Fruit fly (Drosophila melanogaster) whole organism, prepupa: ENCODE data around the gene Lamtor5.

Experiments used
- CG10669 ChIP-seq: fragments of 200-800 bp; sonication (Bioruptor generic); optimal IDR thresholded peaks from 3 replicates; lab custom pipeline; 2018; ENCODE audit warnings: missing biosample characterization, mild to moderate bottlenecking, missing genetic modification characterization, moderate library complexity
- CG11294 ChIP-seq: fragments of 200-800 bp; sonication (Bioruptor generic); IDR thresholded peaks from 2 replicates; pipeline ENCODE4 v1.3.6; 2022; ENCODE audit warnings: missing biosample characterization, missing genetic modification characterization
- CG11762 ChIP-seq: fragments of 200-800 bp; sonication (Bioruptor generic); optimal IDR thresholded peaks from 3 replicates; lab custom pipeline; 2016; ENCODE audit warnings: missing biosample characterization, missing genetic modification characterization; ENCODE audit not compliant: insufficient read depth
- CG11902 ChIP-seq: fragments of 200-800 bp; sonication (Bioruptor generic); optimal IDR thresholded peaks from 3 replicates; lab custom pipeline; 2016; ENCODE audit warnings: missing biosample characterization, missing genetic modification characterization
- CG15336 ChIP-seq: fragments of 200-800 bp; sonication (Bioruptor generic); IDR thresholded peaks from 2 replicates; pipeline ENCODE4 v1.3.6; 2022; ENCODE audit warnings: missing biosample characterization, missing genetic modification characterization
- CG1621 ChIP-seq: fragments of 200-800 bp; sonication (Bioruptor generic); optimal IDR thresholded peaks from 3 replicates; lab custom pipeline; 2018; ENCODE audit warnings: missing biosample characterization, mild to moderate bottlenecking, missing genetic modification characterization
- CG3032 ChIP-seq: fragments of 200-800 bp; optimal IDR thresholded peaks from 2 replicates; lab custom pipeline; 2019; ENCODE audit warnings: missing biosample characterization, mild to moderate bottlenecking, missing genetic modification characterization, moderate library complexity
- CG31627 ChIP-seq: fragments of 200-800 bp; sonication (Bioruptor generic); optimal IDR thresholded peaks from 3 replicates; lab custom pipeline; 2016; ENCODE audit warnings: missing biosample characterization, missing genetic modification characterization
- CG3919 ChIP-seq: fragments of 200-800 bp; sonication (Bioruptor generic); optimal IDR thresholded peaks from 3 replicates; lab custom pipeline; 2016; ENCODE audit warnings: missing biosample characterization, missing genetic modification characterization
- CG4318 ChIP-seq: fragments of 200-800 bp; sonication (Bioruptor generic); optimal IDR thresholded peaks from 3 replicates; lab custom pipeline; 2017; ENCODE audit warnings: missing biosample characterization, mild to moderate bottlenecking, missing genetic modification characterization
- CG6163 ChIP-seq: fragments of 200-800 bp; sonication (Bioruptor generic); IDR thresholded peaks from 3 replicates; pipeline ENCODE4 v1.3.6; 2022; ENCODE audit warnings: missing biosample characterization, missing genetic modification characterization
- CG6276 ChIP-seq: fragments of 200-800 bp; sonication (Bioruptor generic); optimal IDR thresholded peaks from 2 replicates; lab custom pipeline; 2017; ENCODE audit warnings: missing biosample characterization, mild to moderate bottlenecking, missing genetic modification characterization
- CG6854 ChIP-seq: fragments of 200-800 bp; sonication (Bioruptor generic); optimal IDR thresholded peaks from 2 replicates; lab custom pipeline; 2017; ENCODE audit warnings: missing biosample characterization, mild to moderate bottlenecking, missing genetic modification characterization
- CG7368 ChIP-seq: fragments of 200-800 bp; sonication (Bioruptor generic); optimal IDR thresholded peaks from 3 replicates; lab custom pipeline; 2016; ENCODE audit warnings: missing biosample characterization, missing genetic modification characterization
- CG8119 ChIP-seq: fragments of 200-800 bp; sonication (Bioruptor generic); IDR thresholded peaks from 3 replicates; pipeline ENCODE4 v1.3.6; 2022; ENCODE audit warnings: missing biosample characterization, missing genetic modification characterization
- Eip75B ChIP-seq: fragments of 200-800 bp; sonication (Bioruptor generic); optimal IDR thresholded peaks from 3 replicates; lab custom pipeline; 2016; ENCODE audit warnings: missing biosample characterization, missing genetic modification characterization
- Eip78C ChIP-seq: fragments of 200-800 bp; sonication (Bioruptor generic); peaks from one replicate; lab custom pipeline; 2016; ENCODE audit warnings: missing biosample characterization, missing genetic modification characterization
- Ets96B ChIP-seq: fragments of 200-800 bp; optimal IDR thresholded peaks from 2 replicates; lab custom pipeline; 2019; ENCODE audit warnings: missing biosample characterization, mild to moderate bottlenecking, missing genetic modification characterization, moderate library complexity
- Gug ChIP-seq: fragments of 200-800 bp; sonication (Bioruptor generic); IDR thresholded peaks from 2 replicates; pipeline ENCODE4 v1.3.6; 2022; ENCODE audit warnings: missing biosample characterization, missing genetic modification characterization
- Hr38 ChIP-seq: sonication (Bioruptor generic); optimal IDR thresholded peaks from 2 replicates; lab custom pipeline; 2016; ENCODE audit warnings: missing biosample characterization, missing genetic modification characterization
- Hr4 ChIP-seq: fragments of 200-800 bp; sonication (Bioruptor generic); optimal IDR thresholded peaks from 3 replicates; lab custom pipeline; 2016; ENCODE audit warnings: missing biosample characterization, missing genetic modification characterization
- Lpt ChIP-seq: fragments of 200-800 bp; sonication (Bioruptor generic); optimal IDR thresholded peaks from 3 replicates; lab custom pipeline; 2016; ENCODE audit warnings: missing biosample characterization, missing genetic modification characterization
- OdsH ChIP-seq: fragments of 200-800 bp; sonication (Bioruptor generic); optimal IDR thresholded peaks from 3 replicates; lab custom pipeline; 2016; ENCODE audit warnings: missing biosample characterization, missing genetic modification characterization
- Smox ChIP-seq: fragments of 200-800 bp; sonication (Bioruptor generic); optimal IDR thresholded peaks from 3 replicates; lab custom pipeline; 2016; ENCODE audit warnings: missing biosample characterization, missing genetic modification characterization
- Sox102F ChIP-seq: fragments of 200-800 bp; sonication (Bioruptor generic); optimal IDR thresholded peaks from 2 replicates; lab custom pipeline; 2016; ENCODE audit warnings: missing biosample characterization, mild to moderate bottlenecking, missing genetic modification characterization
- Sox14 ChIP-seq: fragments of 200-800 bp; sonication (Bioruptor generic); optimal IDR thresholded peaks from 3 replicates; lab custom pipeline; 2016; ENCODE audit warnings: missing biosample characterization, missing genetic modification characterization
- Sox15 ChIP-seq: fragments of 200-800 bp; sonication (Bioruptor generic); optimal IDR thresholded peaks from 3 replicates; lab custom pipeline; 2016; ENCODE audit warnings: missing biosample characterization, missing genetic modification characterization
- acj6 ChIP-seq: fragments of 200-800 bp; sonication (Bioruptor generic); optimal IDR thresholded peaks from 3 replicates; lab custom pipeline; 2016; ENCODE audit warnings: missing biosample characterization, missing genetic modification characterization
- cyc ChIP-seq: fragments of 200-800 bp; sonication (Bioruptor generic); optimal IDR thresholded peaks from 3 replicates; lab custom pipeline; 2016; ENCODE audit warnings: missing biosample characterization, missing genetic modification characterization
- dsx ChIP-seq: fragments of 200-800 bp; optimal IDR thresholded peaks from 3 replicates; lab custom pipeline; 2019; ENCODE audit warnings: missing biosample characterization, mild to moderate bottlenecking, missing genetic modification characterization, moderate library complexity; ENCODE audit not compliant: poor library complexity, severe bottlenecking
- eg ChIP-seq: fragments of 200-800 bp; sonication (Bioruptor generic); IDR thresholded peaks from 3 replicates; pipeline ENCODE4 v1.3.6; 2022; ENCODE audit warnings: missing biosample characterization, missing genetic modification characterization
- fkh ChIP-seq: fragments of 200-800 bp; sonication (Bioruptor generic); optimal IDR thresholded peaks from 3 replicates; lab custom pipeline; 2017; ENCODE audit warnings: missing biosample characterization, mild to moderate bottlenecking, missing genetic modification characterization, moderate library complexity
- lz ChIP-seq: fragments of 200-800 bp; sonication (Bioruptor generic); optimal IDR thresholded peaks from 3 replicates; lab custom pipeline; 2016; ENCODE audit warnings: missing biosample characterization, missing genetic modification characterization
- pdm3 ChIP-seq: fragments of 200-800 bp; sonication (Bioruptor generic); optimal IDR thresholded peaks from 3 replicates; lab custom pipeline; 2016; ENCODE audit warnings: missing biosample characterization, missing genetic modification characterization
- ss ChIP-seq, 2 experiments: fragments of 200-800 bp; sonication (Bioruptor generic); optimal IDR thresholded peaks; 2 replicates in 1 of 2; 3 replicates in 1 of 2; lab custom pipeline; 2017 to 2018; ENCODE audit warnings: mild to moderate bottlenecking in 2 of 2, missing biosample characterization in 2 of 2, missing genetic modification characterization in 2 of 2, moderate library complexity in 1 of 2
- svp ChIP-seq: fragments of 200-800 bp; sonication (Bioruptor generic); peaks from one replicate; lab custom pipeline; 2016; ENCODE audit warnings: missing biosample characterization, missing genetic modification characterization
- topi ChIP-seq: fragments of 200-800 bp; sonication (Bioruptor generic); optimal IDR thresholded peaks from 3 replicates; lab custom pipeline; 2016; ENCODE audit warnings: missing biosample characterization, missing genetic modification characterization
- vri ChIP-seq: fragments of 200-800 bp; sonication (Bioruptor generic); optimal IDR thresholded peaks from 3 replicates; lab custom pipeline; 2016; ENCODE audit warnings: missing biosample characterization, mild to moderate bottlenecking, missing genetic modification characterization

The Lamtor5 gene

DNA sequence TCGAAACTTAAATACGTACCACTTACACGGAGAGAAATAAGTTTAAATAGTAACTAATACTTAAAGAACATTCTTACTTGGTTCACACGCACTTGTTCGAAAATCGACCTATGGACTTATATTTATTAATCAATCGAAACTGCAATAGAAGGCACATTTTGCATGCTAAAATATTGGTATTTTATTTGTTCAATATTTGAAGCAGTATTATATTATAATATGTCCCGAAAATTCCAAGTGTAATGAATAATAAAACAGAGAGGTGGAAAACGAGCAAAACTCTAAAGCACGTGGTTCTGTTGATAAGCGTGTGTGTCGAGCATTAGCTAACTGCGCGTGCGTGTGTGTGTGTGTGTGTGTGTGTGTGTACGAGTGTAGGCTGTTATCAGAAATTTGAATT, 8.9 kb downstream of the Lamtor5 start (continued):
- peak; percentile 18 for TF ChIP-seq Hr4 (GFP tag; lab: Kevin White, UChicago)
- no peak for TF ChIP-seq Gug
- no peak for TF ChIP-seq CG8119 (GFP tag; lab: Robert Waterston, UW)
- no peak for TF ChIP-seq ss (GFP tag; optimal IDR thresholded peaks at IDR 0.05; lab: Kevin White, UChicago)
- TF ChIP-seq CG11902 (GFP tag; lab: Kevin White, UChicago), result no peak
- TF ChIP-seq CG15336 (GFP tag; lab: Robert Waterston, UW), result 0 out of 2 replicates have a peak, but pooled peaks have one; percentile 21
- TF ChIP-seq CG31627 (GFP tag; lab: Kevin White, UChicago), result peak; percentile 5

- TF ChIP-seq lz (GFP tag; lab: Kevin White, UChicago) (no peak), fkh (GFP tag; lab: Kevin White, UChicago) (peak; percentile 31)
Measured at dm6 chrX:1848624-1849198, 10.1 kb downstream of the Lamtor5 start.

DNA sequence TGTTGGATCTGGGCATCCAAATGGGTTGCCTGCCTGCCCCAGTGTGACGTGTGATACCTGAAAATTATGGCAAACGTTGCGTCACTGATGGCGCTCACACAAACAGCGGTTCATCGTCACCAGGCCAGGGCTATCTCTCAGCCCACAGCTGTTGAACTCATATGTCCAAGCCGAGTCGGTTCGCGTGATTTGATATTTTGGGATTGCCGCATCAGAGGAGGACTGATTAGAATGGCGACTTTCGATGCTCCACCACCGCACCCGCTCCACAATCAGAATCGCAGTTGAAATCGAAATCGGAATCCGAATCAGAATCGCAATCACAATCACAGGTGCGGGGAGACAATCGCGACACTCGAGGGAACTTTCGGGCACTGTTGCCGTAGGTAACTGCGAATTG, 11.0 kb downstream of the Lamtor5 start:
- TF ChIP-seq CG6854 (GFP tag; lab: Kevin White, UChicago) (no peak), dsx (no peak), svp (GFP tag; lab: Kevin White, UChicago) (peak; percentile 66), CG15336 (GFP tag; lab: Robert Waterston, UW) (no peak), Eip78C (no peak), CG6276 (no peak), CG1621 (no peak), vri (GFP tag; lab: Kevin White, UChicago) (peak; percentile 53), pdm3 (GFP tag; lab: Kevin White, UChicago) (no peak), Hr4 (GFP tag; lab: Kevin White, UChicago) (no peak), acj6 (no peak), Sox15 (GFP tag; lab: Kevin White, UChicago) (no peak), CG11902 (GFP tag; lab: Kevin White, UChicago) (no peak), Lpt (GFP tag; lab: Kevin White, UChicago) (no peak)

dm6 chrX:1846386-1846785, 12.4 kb downstream of the Lamtor5 start:
- TF ChIP-seq CG11762 (GFP tag; lab: Kevin White, UChicago), result no peak
- TF ChIP-seq CG1621, result peak; percentile 55
- TF ChIP-seq, all 60 proteins: peak for 1

dm6 chrX:1845413-1845951, 13.3 kb downstream of the Lamtor5 start:
- TF ChIP-seq pdm3 (GFP tag; lab: Kevin White, UChicago) (no peak), CG6276 (peak; percentile 18), fkh (GFP tag; lab: Kevin White, UChicago) (peak; percentile 76), Hr38 (GFP tag; lab: Kevin White, UChicago) (peak; percentile 3)

DNA sequence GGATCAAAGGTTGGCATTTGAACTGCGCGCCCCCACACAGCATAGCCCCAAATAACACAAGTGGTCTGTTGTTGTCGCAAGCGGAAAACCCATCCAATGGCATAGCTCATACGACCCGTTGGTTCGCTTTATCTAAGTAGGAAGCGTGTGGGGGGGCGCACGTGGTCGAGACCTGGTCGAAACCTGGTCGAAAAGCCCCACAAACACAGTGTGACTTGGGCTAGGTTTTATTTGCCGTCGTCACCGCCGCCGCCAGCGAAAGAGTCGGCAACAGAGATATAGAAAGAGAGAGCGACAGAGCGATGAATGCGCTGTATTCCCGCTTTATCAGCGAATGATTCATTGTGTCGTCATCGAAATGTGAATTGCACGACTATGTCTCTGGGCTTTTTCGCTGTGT, 15.9 kb downstream of the Lamtor5 start:
- TF ChIP-seq eg, result no peak
- TF ChIP-seq vri (GFP tag; lab: Kevin White, UChicago), result peak; percentile 33
- no peak for TF ChIP-seq cyc (GFP tag; lab: Kevin White, UChicago)
- TF ChIP-seq CG3032, result no peak
- TF ChIP-seq Sox15 (GFP tag; lab: Kevin White, UChicago), result no peak
- peak; percentile 62 for TF ChIP-seq svp (GFP tag; lab: Kevin White, UChicago)
- TF ChIP-seq, all 60 proteins: peak for 2

DNA sequence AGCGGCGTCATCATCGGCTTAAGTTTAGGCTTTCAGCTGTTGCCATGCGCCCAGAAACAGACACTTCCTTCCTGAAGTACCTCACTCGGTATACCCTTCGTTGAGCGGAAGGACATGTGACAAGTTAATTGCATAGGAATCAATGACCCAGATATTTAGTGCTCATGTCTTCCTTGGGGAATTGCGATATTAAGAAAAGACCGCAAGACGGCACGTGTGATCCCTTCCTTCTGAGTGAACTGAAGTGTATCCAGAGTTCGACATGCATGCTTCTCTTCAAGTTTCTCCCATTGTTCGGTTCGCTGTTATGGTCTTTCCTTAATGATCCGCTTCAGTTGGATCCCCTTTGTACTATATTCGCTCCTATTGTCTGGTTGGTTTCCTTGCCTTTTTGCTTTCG, 18.3 kb downstream of the Lamtor5 start:
- TF ChIP-seq Sox14 (GFP tag; lab: Kevin White, UChicago) (peak; percentile 93), CG7368 (GFP tag; lab: Kevin White, UChicago) (peak; percentile 89), Sox102F (GFP tag; lab: Kevin White, UChicago) (peak; percentile 88), CG6276 (peak; percentile 42), CG11902 (GFP tag; lab: Kevin White, UChicago) (peak; percentile 80), CG6163 (peak; percentile 87), topi (GFP tag; lab: Kevin White, UChicago) (peak; percentile 91), CG1621 (peak; percentile 88), Hr4 (GFP tag; lab: Kevin White, UChicago) (peak; percentile 55), eg (0 out of 3 replicates have a peak, but pooled peaks have one; percentile 29), CG10669 (GFP tag; lab: Kevin White, UChicago) (peak; percentile 88), Ets96B (tag; lab: Kevin White, UChicago) (peak; percentile 85), fkh (GFP tag; lab: Kevin White, UChicago) (no peak), Hr38 (GFP tag; lab: Kevin White, UChicago) (no peak), CG11294 (GFP tag; lab: Robert Waterston, UW) (peak; percentile 9; the same call in 1 of the 2 replicates), CG3919 (peak; percentile 87), OdsH (peak; percentile 80), Smox (peak; percentile 83), Eip75B (GFP tag; lab: Kevin White, UChicago) (peak; percentile 90), CG4318 (GFP tag; lab: Kevin White, UChicago) (peak; percentile 36)
